Worm (Caenorhabditis elegans) whole organism, early embryonic: ENCODE measurements around the gene F01F1.2.

Experiments used
- B0310.2 ChIP-seq: sonication (generic microtip); optimal IDR thresholded peaks from 2 replicates; lab custom pipeline; 2016; ENCODE audit warnings: mild to moderate bottlenecking, missing genetic modification characterization, missing compliant biosample characterization
- F13C5.2 ChIP-seq: sonication (generic microtip); optimal IDR thresholded peaks from 2 replicates; lab custom pipeline; 2017; ENCODE audit warnings: mild to moderate bottlenecking, missing genetic modification characterization, inconsistent platforms, missing compliant biosample characterization
- aly-1 ChIP-seq: sonication (generic microtip); optimal IDR thresholded peaks from 2 replicates; lab custom pipeline; 2016; ENCODE audit warnings: missing genetic modification characterization, missing compliant biosample characterization
- ama-1 ChIP-seq: fragments of 150-350 bp; optimal IDR thresholded peaks from 2 replicates; lab custom pipeline; 2014
- ceh-13 ChIP-seq: fragments of 200-800 bp; sonication (Bioruptor generic); optimal IDR thresholded peaks from 2 replicates; lab custom pipeline; 2018; ENCODE audit warnings: mild to moderate bottlenecking, missing genetic modification characterization, missing compliant biosample characterization
- ceh-36 ChIP-seq: sonication (generic microtip); optimal IDR thresholded peaks from 2 replicates; lab custom pipeline; 2016; ENCODE audit warnings: missing genetic modification characterization, inconsistent platforms, missing compliant biosample characterization
- ets-7 ChIP-seq: sonication (generic microtip); optimal IDR thresholded peaks from 2 replicates; lab custom pipeline; 2016; ENCODE audit warnings: missing genotype, missing genetic modification characterization, missing compliant biosample characterization
- flt-1 ChIP-seq: fragments of 200-800 bp; sonication (Bioruptor generic); IDR thresholded peaks from 2 replicates; pipeline ENCODE4 v1.3.6; 2022; ENCODE audit warnings: missing genetic modification characterization, missing compliant biosample characterization
- hmbx-1 ChIP-seq: sonication (generic microtip); optimal IDR thresholded peaks from 2 replicates; lab custom pipeline; 2016; ENCODE audit warnings: mild to moderate bottlenecking, missing genetic modification characterization, missing compliant biosample characterization
- hmg-4 ChIP-seq: fragments of 200-800 bp; sonication (Bioruptor generic); optimal IDR thresholded peaks from 2 replicates; lab custom pipeline; 2018; ENCODE audit warnings: mild to moderate bottlenecking, missing genetic modification characterization, missing compliant biosample characterization
- hnd-1 ChIP-seq: sonication (generic microtip); optimal IDR thresholded peaks from 2 replicates; lab custom pipeline; 2016; ENCODE audit warnings: missing genetic modification characterization, missing compliant biosample characterization
- pes-1 ChIP-seq: fragments of 200-800 bp; sonication (Bioruptor generic); IDR thresholded peaks from 2 replicates; pipeline ENCODE4 v1.3.6; 2022; ENCODE audit warnings: missing genetic modification reagents, missing genetic modification characterization, missing compliant biosample characterization
- scrt-1 ChIP-seq: fragments of 200-800 bp; sonication (Bioruptor generic); IDR thresholded peaks from 2 replicates; pipeline ENCODE4 v1.3.6; 2022; ENCODE audit warnings: missing genetic modification characterization, missing compliant biosample characterization
- sea-1 ChIP-seq: fragments of 200-800 bp; sonication (Bioruptor generic); conservative IDR thresholded peaks from 2 replicates; pipeline ENCODE4 v1.3.6; 2022; ENCODE audit warnings: missing genetic modification characterization, missing compliant biosample characterization
- tbx-11 ChIP-seq: fragments of 200-800 bp; sonication (Bioruptor generic); IDR thresholded peaks from 2 replicates; pipeline ENCODE4 v1.3.6; 2022; ENCODE audit warnings: missing genetic modification characterization, missing compliant biosample characterization
- tbx-37 ChIP-seq: fragments of 200-800 bp; sonication (Bioruptor generic); conservative IDR thresholded peaks from 2 replicates; pipeline ENCODE4 v1.3.6; 2022; ENCODE audit warnings: missing genetic modification reagents, missing genetic modification characterization, missing compliant biosample characterization
- tra-4 ChIP-seq: sonication (generic microtip); optimal IDR thresholded peaks from 2 replicates; lab custom pipeline; 2017; ENCODE audit warnings: missing genetic modification characterization, missing compliant biosample characterization

Gene F01F1.2

ce11 chrIII:5878215-5878614, at the start of gene F01F1.2, which contains the start of gene mig-21:
TSS of gene F01F1.2 (plus strand) at chrIII:5878554.
TSS of gene mig-21 (minus strand) at chrIII:5878380.
- TF ChIP-seq hmbx-1 (tag; lab: Kevin White, UChicago): no peak
- no peak for TF ChIP-seq tbx-37 (GFP tag; lab: Robert Waterston, UW)
- TF ChIP-seq B0310.2: no peak
- TF ChIP-seq sea-1 (GFP tag; lab: Robert Waterston, UW): no peak
- TF ChIP-seq ama-1: no peak
- TF ChIP-seq scrt-1: no peak
- TF ChIP-seq hmg-4: no peak

- no peak for TF ChIP-seq sea-1 (GFP tag; lab: Robert Waterston, UW)
- no peak for TF ChIP-seq hmbx-1 (tag; lab: Kevin White, UChicago)
- TF ChIP-seq scrt-1: no peak
- TF ChIP-seq pes-1 (GFP tag; lab: Robert Waterston, UW): no peak
- TF ChIP-seq tbx-37 (GFP tag; lab: Robert Waterston, UW): no peak
- TF ChIP-seq tra-4 (tag; lab: Kevin White, UChicago): no peak
- no peak for TF ChIP-seq ets-7 (tag; lab: Kevin White, UChicago)
Observed at ce11 chrIII:5832442-5832841, 45.9 kb upstream of the F01F1.2 start.

ce11 chrIII:5833376-5833775, 45.0 kb upstream of the F01F1.2 start, which contains the start of the genes R12B2.13 and mdt-15:
TSS of gene R12B2.13 (minus strand) at chrIII:5833476.
TSS of gene mdt-15 (minus strand) at chrIII:5833751.
- no peak for TF ChIP-seq tra-4 (tag; lab: Kevin White, UChicago)
- no peak for TF ChIP-seq sea-1 (GFP tag; lab: Robert Waterston, UW)
- TF ChIP-seq tbx-11 (GFP tag; lab: Robert Waterston, UW): no peak
- TF ChIP-seq hmg-4: no peak
- no peak for TF ChIP-seq ceh-13 (GFP tag; lab: Kevin White, UChicago)

ce11 chrIII:5834053-5834452, 44.3 kb upstream of the F01F1.2 start, which contains the start of gene R12B2.6:
TSS of gene R12B2.6 (minus strand) at chrIII:5834153.
- TF ChIP-seq ceh-36: no peak
- no peak for TF ChIP-seq aly-1 (tag; lab: Kevin White, UChicago)
- no peak for TF ChIP-seq ceh-13 (GFP tag; lab: Kevin White, UChicago)
- TF ChIP-seq hmbx-1 (tag; lab: Kevin White, UChicago): no peak
- no peak for TF ChIP-seq scrt-1

ce11 chrIII:5834663-5835062, 43.7 kb upstream of the F01F1.2 start:
- no peak for TF ChIP-seq ets-7 (tag; lab: Kevin White, UChicago)
- no peak for TF ChIP-seq ceh-13 (GFP tag; lab: Kevin White, UChicago)
- TF ChIP-seq tra-4 (tag; lab: Kevin White, UChicago): no peak
- TF ChIP-seq ceh-36: no peak
- TF ChIP-seq scrt-1: no peak
- no peak for TF ChIP-seq flt-1 (GFP tag; lab: Robert Waterston, UW)
- TF ChIP-seq tbx-11 (GFP tag; lab: Robert Waterston, UW): no peak
- TF ChIP-seq hmbx-1 (tag; lab: Kevin White, UChicago): no peak
- no peak for TF ChIP-seq hmg-4
- no peak for TF ChIP-seq aly-1 (tag; lab: Kevin White, UChicago)
- no peak for TF ChIP-seq sea-1 (GFP tag; lab: Robert Waterston, UW)
- no peak for TF ChIP-seq hnd-1
- no peak for TF ChIP-seq tbx-37 (GFP tag; lab: Robert Waterston, UW)
- no peak for TF ChIP-seq ama-1
- no peak for TF ChIP-seq pes-1 (GFP tag; lab: Robert Waterston, UW)

- TF ChIP-seq sea-1 (GFP tag; lab: Robert Waterston, UW): no peak
- no peak for TF ChIP-seq pes-1 (GFP tag; lab: Robert Waterston, UW)
- no peak for TF ChIP-seq tra-4 (tag; lab: Kevin White, UChicago)
Observed at ce11 chrIII:5835163-5835871, 43.0 kb upstream of the F01F1.2 start.

- TF ChIP-seq hnd-1 (no peak), ets-7 (tag; lab: Kevin White, UChicago) (no peak), ceh-13 (GFP tag; lab: Kevin White, UChicago) (no peak), ceh-36 (no peak), hmg-4 (no peak), ama-1 (no peak), B0310.2 (no peak), hmbx-1 (tag; lab: Kevin White, UChicago) (no peak), pes-1 (GFP tag; lab: Robert Waterston, UW) (no peak), tbx-37 (GFP tag; lab: Robert Waterston, UW) (no peak), F13C5.2 (tag; lab: Kevin White, UChicago) (no peak), tra-4 (tag; lab: Kevin White, UChicago) (no peak), flt-1 (GFP tag; lab: Robert Waterston, UW) (no peak), tbx-11 (GFP tag; lab: Robert Waterston, UW) (no peak), sea-1 (GFP tag; lab: Robert Waterston, UW) (no peak), aly-1 (tag; lab: Kevin White, UChicago) (no peak)
Observed at ce11 chrIII:5836261-5836660, 42.1 kb upstream of the F01F1.2 start.

- TF ChIP-seq ama-1 (no peak), F13C5.2 (tag; lab: Kevin White, UChicago) (no peak), aly-1 (tag; lab: Kevin White, UChicago) (no peak), pes-1 (GFP tag; lab: Robert Waterston, UW) (no peak), sea-1 (GFP tag; lab: Robert Waterston, UW) (no peak), ceh-36 (no peak), ceh-13 (GFP tag; lab: Kevin White, UChicago) (no peak), hnd-1 (no peak), tbx-37 (GFP tag; lab: Robert Waterston, UW) (no peak), scrt-1 (no peak), ets-7 (tag; lab: Kevin White, UChicago) (no peak), tbx-11 (GFP tag; lab: Robert Waterston, UW) (no peak), tra-4 (tag; lab: Kevin White, UChicago) (no peak)
Observed at ce11 chrIII:5836816-5837215, 41.5 kb upstream of the F01F1.2 start, which contains the start of gene W04D12.1. TSS of gene W04D12.1 (plus strand) at chrIII:5836926.
